Worm (Caenorhabditis elegans) whole organism, late embryonic: Measurements from ENCODE around the gene srpa-72.

Experiments
- ceh-9 ChIP-seq: sonication (generic microtip); optimal IDR thresholded peaks from 2 replicates; lab custom pipeline; 2016; ENCODE audit warnings: mild to moderate bottlenecking, missing genetic modification characterization, inconsistent platforms, missing compliant biosample characterization
- che-1 ChIP-seq: sonication (generic microtip); optimal IDR thresholded peaks from 2 replicates; lab custom pipeline; 2016; ENCODE audit warnings: mild to moderate bottlenecking, missing genetic modification characterization, missing compliant biosample characterization
- hlh-15 ChIP-seq: sonication (generic microtip); optimal IDR thresholded peaks from 2 replicates; lab custom pipeline; 2016; ENCODE audit warnings: missing genetic modification characterization, missing compliant biosample characterization

DNA sequence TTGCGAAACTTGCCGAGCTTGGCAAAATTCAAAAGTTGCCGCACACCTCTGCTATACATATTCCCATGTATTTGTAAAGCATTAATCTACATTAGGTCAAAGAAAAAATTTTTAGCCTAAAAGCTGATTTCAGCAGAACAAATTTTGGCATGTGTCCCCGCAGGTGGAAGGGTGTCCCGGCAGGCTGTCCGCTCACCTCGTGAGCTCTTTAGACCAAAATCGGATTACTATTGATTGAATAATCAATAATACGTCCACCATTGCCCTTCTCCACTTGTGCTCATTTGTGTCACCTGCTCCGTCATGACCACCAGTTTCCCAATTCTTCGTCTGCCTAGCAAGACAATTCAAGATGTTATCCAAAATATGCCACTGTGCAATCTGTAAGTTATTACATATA is 28.8 kb upstream of the srpa-72 start, which contains the start of gene fbxb-107:
- TF ChIP-seq hlh-15 (tag; lab: Kevin White, UChicago): no peak
- no peak for TF ChIP-seq che-1
- no peak for TF ChIP-seq ceh-9 (tag; lab: Kevin White, UChicago)
